Worm (Caenorhabditis elegans) whole organism, young adult: ENCODE results near the gene fbxa-22.

ENCODE experiments used
- F52B5.7 ChIP-seq: sonication (generic microtip); optimal IDR thresholded peaks from 2 replicates; lab custom pipeline; 2016; ENCODE audit warnings: mild to moderate bottlenecking, missing genetic modification characterization, missing compliant biosample characterization
- ama-1 ChIP-seq, 3 experiments: fragments of 150-350 bp in 1 of 3; sonication (generic microtip) in 2 of 3; optimal IDR thresholded peaks; 2 replicates each; lab custom pipeline; 2014 to 2018; ENCODE audit warnings: missing biosample characterization in 2 of 3, missing genetic modification characterization in 2 of 3, missing genetic modification reagents in 2 of 3
- gei-17 ChIP-seq: fragments of 200-800 bp; sonication (Bioruptor generic); optimal IDR thresholded peaks from 2 replicates; lab custom pipeline; 2018; ENCODE audit warnings: mild to moderate bottlenecking, missing genetic modification characterization, missing compliant biosample characterization
- lsy-27 ChIP-seq: sonication (generic microtip); optimal IDR thresholded peaks from 2 replicates; lab custom pipeline; 2017; ENCODE audit warnings: missing genetic modification characterization, mild to moderate bottlenecking, missing compliant biosample characterization, antibody characterized with exemption, missing genotype, borderline replicate concordance; ENCODE audit not compliant: insufficient read depth
- tlf-1 ChIP-seq: fragments of 200-800 bp; sonication (Bioruptor generic); optimal IDR thresholded peaks from 2 replicates; lab custom pipeline; 2018; ENCODE audit warnings: mild to moderate bottlenecking, missing genetic modification characterization, missing compliant biosample characterization

- TF ChIP-seq gei-17 (GFP tag; lab: Kevin White, UChicago) (no peak), tlf-1 (no peak), lsy-27 (tag; lab: Kevin White, UChicago) (no peak), F52B5.7 (tag; lab: Kevin White, UChicago) (no peak), ama-1 (optimal IDR thresholded peaks at IDR 0.05; lab: Kevin White, UChicago) (no peak), ama-1 (GFP tag; optimal IDR thresholded peaks at IDR 0.05; lab: Kevin White, UChicago) (no peak)
These were observed 27.9 kb upstream of the fbxa-22 start, which contains the start of the genes F23H11.5 and bra-2 for ce11 chrIII:910540-911311.
